Worm (Caenorhabditis elegans) whole organism, L4 larva: ENCODE data around the gene F53F1.2.

Source experiments
- F26F4.8 ChIP-seq: fragments of 200-800 bp; sonication (Bioruptor generic); conservative IDR thresholded peaks from 2 replicates; pipeline ENCODE4 v1.3.6; 2022; ENCODE audit warnings: missing genetic modification characterization, missing compliant biosample characterization
- attf-4 ChIP-seq: sonication (generic microtip); optimal IDR thresholded peaks from 3 replicates; lab custom pipeline; 2017; ENCODE audit warnings: missing biosample characterization, missing genetic modification characterization
- ceh-20 ChIP-seq: fragments of 200-800 bp; sonication (Bioruptor generic); IDR thresholded peaks from 2 replicates; pipeline ENCODE4 v1.3.6; 2022; ENCODE audit warnings: missing genetic modification reagents, missing genetic modification characterization, missing compliant biosample characterization
- ceh-32 ChIP-seq: sonication (generic microtip); optimal IDR thresholded peaks from 2 replicates; lab custom pipeline; 2016; ENCODE audit warnings: mild to moderate bottlenecking, missing genetic modification characterization, missing compliant biosample characterization; ENCODE audit not compliant: poor library complexity
- ctbp-1 ChIP-seq: fragments of 200-800 bp; sonication (Bioruptor generic); IDR thresholded peaks from 2 replicates; pipeline ENCODE4 v1.3.6; 2022; ENCODE audit warnings: missing genetic modification reagents, missing genetic modification characterization, missing compliant biosample characterization
- dpl-1 ChIP-seq: fragments of 150-350 bp; optimal IDR thresholded peaks from 2 replicates; lab custom pipeline; 2014; ENCODE audit warnings: missing biosample characterization, missing genetic modification reagents, missing genetic modification characterization
- hif-1 ChIP-seq, 2 experiments: sonication (generic microtip); optimal IDR thresholded peaks; 2 replicates each; lab custom pipeline; 2016 to 2017; ENCODE audit warnings: missing compliant biosample characterization in 2 of 2, missing genetic modification characterization in 2 of 2, missing genetic modification reagents in 2 of 2, missing genotype in 2 of 2, mild to moderate bottlenecking in 1 of 2
- lin-13 ChIP-seq: fragments of 150-350 bp; optimal IDR thresholded peaks from 2 replicates; lab custom pipeline; 2014; ENCODE audit warnings: missing biosample characterization, missing genetic modification reagents, missing genetic modification characterization
- nhr-11 ChIP-seq: fragments of 150-350 bp; optimal IDR thresholded peaks from 2 replicates; lab custom pipeline; 2014; ENCODE audit warnings: missing biosample characterization, missing genetic modification characterization

DNA sequence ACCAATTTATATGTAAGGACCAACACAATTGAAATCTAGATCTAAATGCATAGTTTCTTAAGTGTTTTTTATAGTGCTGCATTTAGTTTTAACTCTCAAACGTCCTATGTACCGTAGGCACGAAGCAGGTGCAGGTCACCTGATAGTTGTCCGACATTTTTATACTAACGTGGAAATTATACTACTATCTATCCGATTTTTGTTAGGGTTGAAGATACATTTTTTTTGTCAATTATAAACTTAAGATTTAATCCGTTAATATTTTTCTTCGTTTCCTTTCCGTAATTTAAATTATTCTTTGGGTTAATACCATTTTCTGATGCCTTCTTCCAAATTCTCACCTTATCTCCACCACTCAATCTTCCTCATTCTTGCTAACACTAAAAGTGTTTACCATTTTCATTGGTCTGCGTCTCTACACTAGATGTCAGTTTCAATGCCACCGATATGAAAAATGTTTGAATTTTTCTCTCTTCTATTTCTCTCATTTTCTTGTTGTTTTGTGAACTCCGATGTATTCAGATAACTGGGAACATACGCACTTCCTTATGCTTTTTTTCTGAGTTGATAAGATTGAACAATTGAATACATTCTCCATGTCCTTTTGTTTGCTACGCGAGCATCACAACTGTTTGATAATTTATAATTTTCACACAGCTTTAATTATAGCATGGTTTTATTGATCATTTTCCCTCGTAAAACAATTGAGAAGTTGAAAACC lies 38.8 kb downstream of the F53F1.2 start, which contains the start of gene Y2H9A.4:
- TF ChIP-seq hif-1 (tag; optimal IDR thresholded peaks at IDR 0.05; lab: Kevin White, UChicago) (no peak), nhr-11 (tag; lab: Kevin White, UChicago) (no peak), F26F4.8 (GFP tag; lab: Robert Waterston, UW) (no peak), attf-4 (tag; lab: Kevin White, UChicago) (no peak), dpl-1 (GFP tag; lab: Kevin White, UChicago) (no peak), ceh-20 (GFP tag; lab: Robert Waterston, UW) (no peak), ctbp-1 (no peak), lin-13 (GFP tag; lab: Kevin White, UChicago) (no peak), ceh-32 (tag; lab: Kevin White, UChicago) (no peak)
